Fruit fly (Drosophila melanogaster) whole organism, embryonic: ENCODE results near the gene CG7332.
A peak's percentile ranks its signal among the peaks of the same experiment; 100 is the strongest.

Source experiments
- ATbp ChIP-seq: fragments of 200-800 bp; sonication (Bioruptor generic); optimal IDR thresholded peaks from 2 replicates; lab custom pipeline; 2017; ENCODE audit warnings: missing biosample characterization, mild to moderate bottlenecking, missing genetic modification characterization, missing genetic modification reagents
- Asciz ChIP-seq: fragments of 200-800 bp; sonication (Bioruptor generic); optimal IDR thresholded peaks from 2 replicates; lab custom pipeline; 2017; ENCODE audit warnings: missing biosample characterization, mild to moderate bottlenecking, missing genetic modification characterization, missing genetic modification reagents
- CG10147 ChIP-seq: fragments of 200-800 bp; sonication (Bioruptor generic); optimal IDR thresholded peaks from 2 replicates; lab custom pipeline; 2019; ENCODE audit warnings: missing biosample characterization, mild to moderate bottlenecking, missing genetic modification characterization, moderate library complexity
- CG10431 ChIP-seq: fragments of 200-800 bp; sonication (Bioruptor generic); optimal IDR thresholded peaks from 3 replicates; lab custom pipeline; 2018; ENCODE audit warnings: missing biosample characterization, mild to moderate bottlenecking, missing genetic modification characterization
- CG10654 ChIP-seq: fragments of 200-800 bp; sonication (Bioruptor generic); optimal IDR thresholded peaks from 2 replicates; lab custom pipeline; 2016; ENCODE audit warnings: missing biosample characterization, missing genetic modification characterization
- CG11456 ChIP-seq: fragments of 200-800 bp; sonication (Bioruptor generic); IDR thresholded peaks from 3 replicates; pipeline ENCODE4 v1.3.6; 2022; ENCODE audit warnings: missing biosample characterization, missing genetic modification characterization
- CG11504 ChIP-seq: fragments of 200-800 bp; sonication (Bioruptor generic); optimal IDR thresholded peaks from 3 replicates; lab custom pipeline; 2019; ENCODE audit warnings: missing biosample characterization, mild to moderate bottlenecking, missing genetic modification characterization, moderate library complexity
- CG11695 ChIP-seq: fragments of 200-800 bp; sonication (Bioruptor generic); IDR thresholded peaks from 3 replicates; pipeline ENCODE4 v1.3.6; 2022; ENCODE audit warnings: missing biosample characterization, missing genetic modification characterization
- CG12236 ChIP-seq: fragments of 200-800 bp; sonication (Bioruptor generic); optimal IDR thresholded peaks from 2 replicates; lab custom pipeline; 2016; ENCODE audit warnings: missing biosample characterization, missing genetic modification characterization
- CG14965 ChIP-seq: fragments of 200-800 bp; sonication (Bioruptor generic); optimal IDR thresholded peaks from 2 replicates; lab custom pipeline; 2016; ENCODE audit warnings: missing biosample characterization, missing genetic modification characterization, borderline replicate concordance
- CG16779 ChIP-seq: fragments of 200-800 bp; sonication (Bioruptor generic); IDR thresholded peaks from 2 replicates; pipeline ENCODE4 v1.3.6; 2022; ENCODE audit warnings: missing biosample characterization, missing genetic modification characterization
- CG17359 ChIP-seq: fragments of 200-800 bp; sonication (Bioruptor generic); optimal IDR thresholded peaks from 3 replicates; lab custom pipeline; 2018; ENCODE audit warnings: missing biosample characterization, mild to moderate bottlenecking, missing genetic modification characterization, moderate library complexity
- CG17568 ChIP-seq: fragments of 200-800 bp; sonication (Bioruptor generic); optimal IDR thresholded peaks from 2 replicates; lab custom pipeline; 2018; ENCODE audit warnings: missing biosample characterization, mild to moderate bottlenecking, missing genetic modification characterization, moderate library complexity
- CG18262 ChIP-seq: fragments of 200-800 bp; optimal IDR thresholded peaks from 3 replicates; lab custom pipeline; 2019; ENCODE audit warnings: missing biosample characterization, mild to moderate bottlenecking, missing genetic modification characterization, moderate library complexity
- CG32532 ChIP-seq: fragments of 200-800 bp; sonication (Bioruptor generic); IDR thresholded peaks from 2 replicates; pipeline ENCODE4 v1.3.6; 2022; ENCODE audit warnings: missing biosample characterization, missing genetic modification characterization
- CG4424 ChIP-seq: fragments of 200-800 bp; sonication (Bioruptor generic); optimal IDR thresholded peaks from 3 replicates; lab custom pipeline; 2016; ENCODE audit warnings: missing biosample characterization, missing genetic modification characterization
- CG4617 ChIP-seq: fragments of 200-800 bp; sonication (Bioruptor generic); optimal IDR thresholded peaks from 3 replicates; lab custom pipeline; 2016; ENCODE audit warnings: missing biosample characterization, missing genetic modification characterization, borderline replicate concordance
- CG6791 ChIP-seq: fragments of 200-800 bp; sonication (Bioruptor generic); IDR thresholded peaks from 3 replicates; pipeline ENCODE4 v1.3.6; 2022; ENCODE audit warnings: missing biosample characterization, missing genetic modification characterization; ENCODE audit not compliant: partially characterized antibody
- HLHmδ ChIP-seq: fragments of 200-800 bp; sonication (Bioruptor generic); optimal IDR thresholded peaks from 2 replicates; lab custom pipeline; 2018; ENCODE audit warnings: missing biosample characterization, mild to moderate bottlenecking, missing genetic modification characterization, moderate library complexity
- Hr51 ChIP-seq, 2 experiments: fragments of 200-800 bp; sonication (Bioruptor generic); optimal IDR thresholded peaks; 2 replicates in 1 of 2; 3 replicates in 1 of 2; lab custom pipeline; 2016 to 2018; ENCODE audit warnings: missing biosample characterization in 2 of 2, missing genetic modification characterization in 2 of 2, mild to moderate bottlenecking in 1 of 2, moderate library complexity in 1 of 2
- Lhr ChIP-seq: fragments of 200-800 bp; sonication (Bioruptor generic); optimal IDR thresholded peaks from 3 replicates; lab custom pipeline; 2017; ENCODE audit warnings: mild to moderate bottlenecking, missing biosample characterization, missing genetic modification reagents, missing genetic modification characterization
- Med ChIP-seq: fragments of 200-800 bp; sonication (Bioruptor generic); peaks from one replicate; lab custom pipeline; 2016; ENCODE audit warnings: missing biosample characterization, missing genetic modification characterization, mild to moderate bottlenecking, inconsistent platforms, moderate library complexity
- NK7.1 ChIP-seq: fragments of 200-800 bp; sonication (Bioruptor generic); optimal IDR thresholded peaks from 3 replicates; lab custom pipeline; 2016; ENCODE audit warnings: missing biosample characterization, missing genetic modification characterization
- NfI ChIP-seq: fragments of 200-800 bp; sonication (Bioruptor generic); optimal IDR thresholded peaks from 3 replicates; lab custom pipeline; 2018; ENCODE audit warnings: missing biosample characterization, mild to moderate bottlenecking, missing genetic modification characterization, moderate library complexity
- TFAM ChIP-seq: fragments of 200-800 bp; sonication (Bioruptor generic); optimal IDR thresholded peaks from 2 replicates; lab custom pipeline; 2017; ENCODE audit warnings: missing biosample characterization, missing genetic modification characterization, inconsistent platforms
- YL-1 ChIP-seq: fragments of 200-800 bp; sonication (Bioruptor generic); optimal IDR thresholded peaks from 3 replicates; lab custom pipeline; 2017; ENCODE audit warnings: missing biosample characterization, mild to moderate bottlenecking, missing genetic modification characterization
- abd-A ChIP-seq: fragments of 200-800 bp; sonication (Bioruptor generic); optimal IDR thresholded peaks from 3 replicates; lab custom pipeline; 2019; ENCODE audit warnings: missing biosample characterization, mild to moderate bottlenecking, missing genetic modification characterization, moderate library complexity
- ara ChIP-seq: fragments of 200-800 bp; sonication (Bioruptor generic); IDR thresholded peaks from 2 replicates; pipeline ENCODE4 v1.3.6; 2022; ENCODE audit warnings: missing biosample characterization, missing genetic modification characterization
- ato ChIP-seq: fragments of 200-800 bp; sonication (Bioruptor generic); IDR thresholded peaks from 2 replicates; pipeline ENCODE4 v1.3.6; 2022; ENCODE audit warnings: missing biosample characterization, missing genetic modification characterization; ENCODE audit not compliant: partially characterized antibody
- bbx ChIP-seq: fragments of 200-800 bp; sonication (Bioruptor generic); IDR thresholded peaks from 2 replicates; pipeline ENCODE4 v1.3.6; 2022; ENCODE audit warnings: missing biosample characterization, missing genetic modification characterization; ENCODE audit not compliant: partially characterized antibody
- cg ChIP-seq: fragments of 200-800 bp; sonication (Bioruptor generic); optimal IDR thresholded peaks from 3 replicates; lab custom pipeline; 2019; ENCODE audit warnings: missing biosample characterization, mild to moderate bottlenecking, missing genetic modification characterization, moderate library complexity
- da ChIP-seq: fragments of 200-800 bp; sonication (Bioruptor generic); optimal IDR thresholded peaks from 2 replicates; lab custom pipeline; 2016; ENCODE audit warnings: missing biosample characterization, missing genetic modification characterization
- dysf ChIP-seq: fragments of 200-800 bp; sonication (Bioruptor generic); IDR thresholded peaks from 3 replicates; pipeline ENCODE4 v1.3.6; 2022; ENCODE audit warnings: missing biosample characterization, missing genetic modification characterization
- exex ChIP-seq: fragments of 200-800 bp; sonication (Bioruptor generic); optimal IDR thresholded peaks from 4 replicates; lab custom pipeline; 2018; ENCODE audit warnings: missing biosample characterization, mild to moderate bottlenecking, missing genetic modification characterization, moderate library complexity
- fd3F ChIP-seq: fragments of 200-800 bp; sonication (Bioruptor generic); optimal IDR thresholded peaks from 2 replicates; lab custom pipeline; 2018; ENCODE audit warnings: missing biosample characterization, mild to moderate bottlenecking, missing genetic modification characterization, moderate library complexity
- jigr1 ChIP-seq: fragments of 200-800 bp; sonication (Bioruptor generic); IDR thresholded peaks from 3 replicates; pipeline ENCODE4 v1.3.6; 2022; ENCODE audit warnings: missing biosample characterization, missing genetic modification characterization
- lola ChIP-seq, 3 experiments: fragments of >200 bp in 2 of 3; fragments of 200-800 bp in 1 of 3; sonication (Bioruptor generic) in 1 of 3; optimal IDR thresholded peaks; 2 replicates each; lab custom pipeline; 2017 to 2019; ENCODE audit warnings: missing biosample characterization in 3 of 3, missing genetic modification characterization in 3 of 3, mild to moderate bottlenecking in 1 of 3, moderate library complexity in 1 of 3
- luna ChIP-seq: fragments of 200-800 bp; sonication (Bioruptor generic); optimal IDR thresholded peaks from 2 replicates; lab custom pipeline; 2016; ENCODE audit warnings: missing biosample characterization, missing genetic modification characterization
- org-1 ChIP-seq: fragments of 200-800 bp; sonication (Bioruptor generic); optimal IDR thresholded peaks from 2 replicates; lab custom pipeline; 2017; ENCODE audit warnings: missing biosample characterization, missing genetic modification characterization
- pho ChIP-seq: fragments of 200-800 bp; sonication (Bioruptor generic); optimal IDR thresholded peaks from 2 replicates; lab custom pipeline; 2016; ENCODE audit warnings: missing biosample characterization, missing genetic modification characterization
- rib ChIP-seq: fragments of 200-800 bp; sonication (Bioruptor generic); IDR thresholded peaks from 2 replicates; pipeline ENCODE4 v1.3.6; 2022; ENCODE audit warnings: missing biosample characterization, missing genetic modification characterization
- sisA ChIP-seq: fragments of 200-800 bp; sonication (Bioruptor generic); IDR thresholded peaks from 2 replicates; pipeline ENCODE4 v1.3.6; 2022; ENCODE audit warnings: missing biosample characterization, missing genetic modification characterization
- sqz ChIP-seq: fragments of 200-800 bp; sonication (Bioruptor generic); optimal IDR thresholded peaks from 3 replicates; lab custom pipeline; 2018; ENCODE audit warnings: missing biosample characterization, mild to moderate bottlenecking, missing genetic modification characterization
- tgo ChIP-seq: fragments of 200-800 bp; sonication (Bioruptor generic); IDR thresholded peaks from 3 replicates; pipeline ENCODE4 v1.3.6; 2022; ENCODE audit warnings: missing biosample characterization, missing genetic modification characterization
- tio ChIP-seq: fragments of 200-800 bp; sonication (Bioruptor generic); optimal IDR thresholded peaks from 2 replicates; lab custom pipeline; 2017; ENCODE audit warnings: missing biosample characterization, missing genetic modification characterization, inconsistent platforms
- toy ChIP-seq: fragments of 200-800 bp; sonication (Bioruptor generic); IDR thresholded peaks from 2 replicates; pipeline ENCODE4 v1.3.6; 2022; ENCODE audit warnings: missing biosample characterization, missing genetic modification characterization
- tup ChIP-seq: fragments of 200-800 bp; sonication (Bioruptor generic); optimal IDR thresholded peaks from 2 replicates; lab custom pipeline; 2016; ENCODE audit warnings: missing biosample characterization, mild to moderate bottlenecking, missing genetic modification characterization, moderate library complexity
- tx ChIP-seq: fragments of 200-800 bp; sonication (Bioruptor generic); optimal IDR thresholded peaks from 2 replicates; lab custom pipeline; 2016; ENCODE audit warnings: missing biosample characterization, missing genetic modification characterization
- z ChIP-seq: fragments of 200-800 bp; sonication (Bioruptor generic); IDR thresholded peaks from 3 replicates; pipeline ENCODE4 v1.3.6; 2022; ENCODE audit warnings: missing biosample characterization, missing genetic modification characterization

CG7332 gene

dm6 chrX:18883999-18884671, at the start of gene CG7332 (continued):
- TF ChIP-seq CG4617 (peak; percentile 28), HLHmδ (GFP tag; lab: Kevin White, UChicago) (no peak), pho (GFP tag; lab: Kevin White, UChicago) (no peak), toy (GFP tag; lab: Robert Waterston, UW) (no peak), ATbp (GFP tag; lab: Kevin White, UChicago) (no peak), bbx (GFP tag; lab: Robert Waterston, UW) (peak; percentile 70), TFAM (GFP tag; lab: Kevin White, UChicago) (no peak), Hr51 (GFP tag; optimal IDR thresholded peaks at IDR 0.05; lab: Kevin White, UChicago) (no peak), Med (GFP tag; lab: Kevin White, UChicago) (no peak), jigr1 (GFP tag; lab: Robert Waterston, UW) (no peak), exex (tag; lab: Kevin White, UChicago) (no peak), ato (GFP tag; lab: Robert Waterston, UW) (no peak), YL-1 (GFP tag; lab: Kevin White, UChicago) (peak; percentile 37), CG4424 (GFP tag; lab: Kevin White, UChicago) (peak; percentile 19), NfI (GFP tag; lab: Kevin White, UChicago) (no peak), CG11456 (GFP tag; lab: Robert Waterston, UW) (no peak), tup (GFP tag; lab: Kevin White, UChicago) (no peak), dysf (GFP tag; lab: Robert Waterston, UW) (no peak), CG11504 (tag; lab: Kevin White, UChicago) (no peak), tgo (GFP tag; lab: Robert Waterston, UW) (no peak), z (GFP tag; lab: Robert Waterston, UW) (no peak), Asciz (GFP tag; lab: Kevin White, UChicago) (no peak), CG17568 (GFP tag; lab: Kevin White, UChicago) (no peak), sisA (no peak), CG12236 (GFP tag; lab: Kevin White, UChicago) (no peak), CG32532 (GFP tag; lab: Robert Waterston, UW) (no peak), CG6791 (GFP tag; lab: Robert Waterston, UW) (peak; percentile 80), CG18262 (tag; lab: Kevin White, UChicago) (peak; percentile 3), CG11695 (GFP tag; lab: Robert Waterston, UW) (no peak), CG17359 (tag; lab: Kevin White, UChicago) (peak; percentile 25), da (GFP tag; lab: Kevin White, UChicago) (no peak), sqz (no peak), cg (no peak), CG14965 (no peak), CG16779 (GFP tag; lab: Robert Waterston, UW) (no peak), CG10431 (GFP tag; lab: Kevin White, UChicago) (no peak), NK7.1 (GFP tag; lab: Kevin White, UChicago) (no peak), abd-A (no peak), CG10654 (no peak), tx (GFP tag; lab: Kevin White, UChicago) (no peak), Lhr (GFP tag; lab: Kevin White, UChicago) (no peak), org-1 (no peak), luna (no peak), ara (GFP tag; lab: Robert Waterston, UW) (no peak), rib (no peak), CG10147 (no peak), lola (GFP tag; optimal IDR thresholded peaks at IDR 0.05; lab: Kevin White, UChicago) (no peak), tio (GFP tag; lab: Kevin White, UChicago) (no peak), fd3F (GFP tag; lab: Kevin White, UChicago) (no peak)
